Fruit fly (Drosophila melanogaster): ENCODE results near the gene CG16721.

CG16721 gene

dm6 chrX:5894529-5895487 lies 15.1 kb downstream of the CG16721 start (continued):
- TF ChIP-seq Hmr (GFP tag; optimal IDR thresholded peaks at IDR 0.05) (no peak), CG9876 (GFP tag; optimal IDR thresholded peaks at IDR 0.05) (no peak), jing (GFP tag; optimal IDR thresholded peaks at IDR 0.05) (no peak), Jarid2 (GFP tag; optimal IDR thresholded peaks at IDR 0.05) (no peak), CG12236 (GFP tag; optimal IDR thresholded peaks at IDR 0.05) (no peak), CG4282 (GFP tag; optimal IDR thresholded peaks at IDR 0.05) (no peak), Aef1 (GFP tag; IDR thresholded peaks at IDR 0.05) (no peak), Dbx (GFP tag; IDR thresholded peaks at IDR 0.05) (no peak), knrl (GFP tag; IDR thresholded peaks at IDR 0.05; ENCODE audit: partially characterized antibody) (no peak), CG7556 (GFP tag; optimal IDR thresholded peaks at IDR 0.05) (peak; percentile 26), pnt (GFP tag; optimal IDR thresholded peaks at IDR 0.05) (no peak), CG6854 (GFP tag; optimal IDR thresholded peaks at IDR 0.05) (no peak), CG8089 (GFP tag; optimal IDR thresholded peaks at IDR 0.05) (no peak), Side (GFP tag; optimal IDR thresholded peaks at IDR 0.05) (no peak), CG3407 (GFP tag; optimal IDR thresholded peaks at IDR 0.05) (no peak), ash1 (GFP tag; optimal IDR thresholded peaks at IDR 0.05) (no peak), CG31365 (tag; optimal IDR thresholded peaks at IDR 0.05) (no peak), sima (GFP tag; optimal IDR thresholded peaks at IDR 0.05) (no peak), CG7745 (tag; optimal IDR thresholded peaks at IDR 0.05) (no peak), CG17361 (GFP tag; IDR thresholded peaks at IDR 0.05) (peak; percentile 30; the same call in 1 of the 3 replicates), nerfin-2 (GFP tag; IDR thresholded peaks at IDR 0.05; ENCODE audit: partially characterized antibody) (no peak), CG15479 (GFP tag; optimal IDR thresholded peaks at IDR 0.05) (no peak), psq (GFP tag; optimal IDR thresholded peaks at IDR 0.05) (no peak), hth (optimal IDR thresholded peaks at IDR 0.05) (no peak), Fer1 (GFP tag; optimal IDR thresholded peaks at IDR 0.05) (no peak), CG9797 (GFP tag; optimal IDR thresholded peaks at IDR 0.05) (no peak), Ptx1 (GFP tag; IDR thresholded peaks at IDR 0.05) (no peak), Hmx (GFP tag; optimal IDR thresholded peaks at IDR 0.05) (no peak), Ssrp (tag; optimal IDR thresholded peaks at IDR 0.05) (peak; percentile 34), YL-1 (GFP tag; optimal IDR thresholded peaks at IDR 0.05) (no peak), CG12299 (tag; optimal IDR thresholded peaks at IDR 0.05) (no peak), CkIIα-i1 (GFP tag; IDR thresholded peaks at IDR 0.05) (no peak), CG14050 (GFP tag; IDR thresholded peaks at IDR 0.05) (no peak), ac (GFP tag; optimal IDR thresholded peaks at IDR 0.05) (no peak), cg (GFP tag; optimal IDR thresholded peaks at IDR 0.05) (peak; percentile 68), h (optimal IDR thresholded peaks at IDR 0.05) (no peak), CG6683 (GFP tag; optimal IDR thresholded peaks at IDR 0.05) (no peak), esg (GFP tag; conservative IDR thresholded peaks at IDR 0.05) (no peak), pum (GFP tag; optimal IDR thresholded peaks at IDR 0.05) (no peak), da (GFP tag; optimal IDR thresholded peaks at IDR 0.05) (no peak), phol (tag; optimal IDR thresholded peaks at IDR 0.05) (peak; percentile 30), jigr1 (GFP tag; IDR thresholded peaks at IDR 0.05) (no peak), crp (GFP tag; optimal IDR thresholded peaks at IDR 0.05) (peak in 1 of 2 experiments; percentile 32), danr (GFP tag; IDR thresholded peaks at IDR 0.05) (no peak), CG33557 (GFP tag; optimal IDR thresholded peaks at IDR 0.05) (no peak), CG14710 (tag; optimal IDR thresholded peaks at IDR 0.05) (peak; percentile 15), odd (GFP tag; optimal IDR thresholded peaks at IDR 0.05) (no peak), HHEX (GFP tag; optimal IDR thresholded peaks at IDR 0.05) (no peak), Scr (GFP tag; IDR thresholded peaks at IDR 0.05; ENCODE audit: partially characterized antibody) (no peak)
